Fruit fly (Drosophila melanogaster) whole organism, larva: ENCODE measurements around the gene CG7542.

Experiments used
- noc ChIP-seq: fragments of 200-800 bp; sonication (Bioruptor generic); optimal IDR thresholded peaks from 3 replicates; lab custom pipeline; 2019; ENCODE audit warnings: missing biosample characterization, mild to moderate bottlenecking, missing genetic modification characterization, moderate library complexity

The CG7542 gene

dm6 chr3L:17593174-17593573, 43.5 kb downstream of the CG7542 start:
- TF ChIP-seq noc: no peak

dm6 chr3L:17595810-17596561, 46.4 kb downstream of the CG7542 start:
- no peak for TF ChIP-seq noc

dm6 chr3L:17596897-17597296, 47.3 kb downstream of the CG7542 start:
- no peak for TF ChIP-seq noc
